Worm (Caenorhabditis elegans) whole organism, late embryonic: ENCODE results near the gene oac-40.

Experiments
- eyg-1 ChIP-seq: sonication (generic microtip); optimal IDR thresholded peaks from 2 replicates; lab custom pipeline; 2016; ENCODE audit warnings: missing genotype, missing genetic modification characterization, missing compliant biosample characterization
- sdc-2 ChIP-seq: sonication (generic microtip); optimal IDR thresholded peaks from 2 replicates; lab custom pipeline; 2016; ENCODE audit warnings: missing genotype, missing genetic modification characterization, missing compliant biosample characterization

DNA sequence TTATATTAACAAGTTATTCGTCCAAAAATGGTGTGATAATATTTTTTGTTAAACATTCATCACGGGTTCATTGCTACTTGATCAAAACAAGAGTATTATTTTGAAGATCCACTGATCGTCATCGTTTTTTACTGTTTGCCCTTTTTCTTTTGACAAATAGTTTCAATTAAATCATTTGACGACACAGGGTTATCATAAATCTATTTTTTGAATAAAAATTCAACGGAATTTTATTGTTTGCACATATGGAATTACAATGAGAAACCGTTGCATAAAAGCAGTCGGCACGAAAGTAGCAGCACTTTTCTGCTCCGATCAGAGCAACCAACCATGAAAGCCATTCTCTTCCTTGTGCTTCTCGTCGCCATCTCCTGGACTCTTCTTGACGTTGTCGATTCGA, 51.1 kb downstream of the oac-40 start, which contains the start of gene fip-2:
- no peak for TF ChIP-seq eyg-1 (tag; lab: Kevin White, UChicago)
- no peak for TF ChIP-seq sdc-2 (tag; lab: Kevin White, UChicago)
